Fruit fly (Drosophila melanogaster) whole organism, prepupa: ENCODE measurements around the gene PMP34.

ENCODE experiments used
- CG10669 ChIP-seq: fragments of 200-800 bp; sonication (Bioruptor generic); optimal IDR thresholded peaks from 3 replicates; lab custom pipeline; 2018; ENCODE audit warnings: missing biosample characterization, mild to moderate bottlenecking, missing genetic modification characterization, moderate library complexity
- CG16779 ChIP-seq: fragments of 200-800 bp; sonication (Bioruptor generic); optimal IDR thresholded peaks from 3 replicates; lab custom pipeline; 2017; ENCODE audit warnings: missing biosample characterization, mild to moderate bottlenecking, missing genetic modification characterization
- CG32006 ChIP-seq: fragments of 200-800 bp; sonication (Bioruptor generic); optimal IDR thresholded peaks from 3 replicates; lab custom pipeline; 2017; ENCODE audit warnings: missing biosample characterization, mild to moderate bottlenecking, missing genetic modification characterization
- CG34406 ChIP-seq: fragments of 200-800 bp; sonication (Bioruptor generic); optimal IDR thresholded peaks from 3 replicates; lab custom pipeline; 2016; ENCODE audit warnings: missing biosample characterization, missing genetic modification characterization
- CG3919 ChIP-seq: fragments of 200-800 bp; sonication (Bioruptor generic); optimal IDR thresholded peaks from 3 replicates; lab custom pipeline; 2016; ENCODE audit warnings: missing biosample characterization, missing genetic modification characterization
- CG6808 ChIP-seq: fragments of 200-800 bp; sonication (Bioruptor generic); optimal IDR thresholded peaks from 3 replicates; lab custom pipeline; 2017; ENCODE audit warnings: missing biosample characterization, missing genetic modification characterization, mild to moderate bottlenecking, moderate library complexity, missing genetic modification reagents
- CG8319 ChIP-seq: fragments of 200-800 bp; sonication (Bioruptor generic); optimal IDR thresholded peaks from 3 replicates; lab custom pipeline; 2016; ENCODE audit warnings: missing biosample characterization, missing genetic modification characterization
- Hr4 ChIP-seq: fragments of 200-800 bp; sonication (Bioruptor generic); optimal IDR thresholded peaks from 3 replicates; lab custom pipeline; 2016; ENCODE audit warnings: missing biosample characterization, missing genetic modification characterization
- Sox14 ChIP-seq: fragments of 200-800 bp; sonication (Bioruptor generic); optimal IDR thresholded peaks from 3 replicates; lab custom pipeline; 2016; ENCODE audit warnings: missing biosample characterization, missing genetic modification characterization
- cyc ChIP-seq: fragments of 200-800 bp; sonication (Bioruptor generic); optimal IDR thresholded peaks from 3 replicates; lab custom pipeline; 2016; ENCODE audit warnings: missing biosample characterization, missing genetic modification characterization
- dac ChIP-seq: fragments of 200-800 bp; sonication (Bioruptor generic); optimal IDR thresholded peaks from 2 replicates; lab custom pipeline; 2017; ENCODE audit warnings: missing biosample characterization, mild to moderate bottlenecking, missing genetic modification characterization
- topi ChIP-seq: fragments of 200-800 bp; sonication (Bioruptor generic); optimal IDR thresholded peaks from 3 replicates; lab custom pipeline; 2016; ENCODE audit warnings: missing biosample characterization, missing genetic modification characterization

- TF ChIP-seq CG34406 (GFP tag; lab: Kevin White, UChicago): no peak
- TF ChIP-seq CG10669 (GFP tag; lab: Kevin White, UChicago): no peak
- TF ChIP-seq cyc: no peak
- TF ChIP-seq topi (GFP tag; lab: Kevin White, UChicago): no peak
- no peak for TF ChIP-seq CG8319 (GFP tag; lab: Kevin White, UChicago)
- no peak for TF ChIP-seq dac (GFP tag; lab: Kevin White, UChicago)
- TF ChIP-seq Hr4 (GFP tag; lab: Kevin White, UChicago): no peak
- TF ChIP-seq Sox14 (GFP tag; lab: Kevin White, UChicago): no peak
- no peak for TF ChIP-seq CG3919 (GFP tag; lab: Kevin White, UChicago)
- TF ChIP-seq CG16779 (tag; lab: Kevin White, UChicago): no peak
- no peak for TF ChIP-seq CG32006 (GFP tag; lab: Kevin White, UChicago)
- TF ChIP-seq CG6808 (GFP tag; lab: Kevin White, UChicago): no peak
Observed at dm6 chr3L:4328048-4328447, 9.5 kb downstream of the PMP34 start.
